ENCODE assay signal across 2 fruit fly cellular contexts in the genomic region with DNA sequence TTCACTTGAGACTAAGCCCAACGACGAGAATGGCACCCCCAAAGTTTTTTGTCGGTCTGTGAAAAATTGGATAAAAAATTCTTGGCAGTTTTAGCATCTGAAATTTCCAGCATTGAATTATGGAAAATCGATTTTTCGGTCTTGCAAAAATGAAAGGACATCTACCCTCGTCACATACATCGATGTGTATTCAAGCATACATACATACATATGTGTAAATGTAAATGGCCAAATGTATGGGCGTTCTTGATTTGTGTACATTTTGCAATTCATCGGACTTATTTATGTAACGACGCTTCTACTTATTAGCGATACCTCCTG.
TF ChIP-seq lines count a peak whose summit lies in the region.

No protein-coding gene starts in this region.

- TF ChIP-seq CTCF in whole organism, embryonic (GFP tag; optimal IDR thresholded peaks at IDR 0.05; lab: Kevin White, UChicago) = no peak

TF ChIP-seq in whole organism, embryonic, 481 proteins besides CTCF, POLR2A, EP300 and RAD21 (continues in another document):
- TF ChIP-seq CG14441 (GFP tag; IDR thresholded peaks at IDR 0.05; lab: Robert Waterston, UW) (no peak), kah (GFP tag; optimal IDR thresholded peaks at IDR 0.05; lab: Kevin White, UChicago) (no peak), CoRest (tag; optimal IDR thresholded peaks at IDR 0.05; lab: Kevin White, UChicago) (peak; percentile 43), eyg (GFP tag; optimal IDR thresholded peaks at IDR 0.05; lab: Kevin White, UChicago) (peak; percentile 47), CG11723 (GFP tag; optimal IDR thresholded peaks at IDR 0.05; lab: Kevin White, UChicago) (no peak), Bdp1 (GFP tag; optimal IDR thresholded peaks at IDR 0.05; lab: Kevin White, UChicago) (no peak), CG15073 (GFP tag; optimal IDR thresholded peaks at IDR 0.05; lab: Kevin White, UChicago) (peak; percentile 27), chinmo (GFP tag; IDR thresholded peaks at IDR 0.05; lab: Robert Waterston, UW; ENCODE audit: partially characterized antibody) (no peak), Adf1 (GFP tag; IDR thresholded peaks at IDR 0.05; lab: Robert Waterston, UW) (no peak), dan (GFP tag; IDR thresholded peaks at IDR 0.05; lab: Robert Waterston, UW) (no peak), CG6683 (GFP tag; optimal IDR thresholded peaks at IDR 0.05; lab: Kevin White, UChicago) (no peak), Sry-β (GFP tag; optimal IDR thresholded peaks at IDR 0.05; lab: Kevin White, UChicago) (no peak), CkIIα-i1 (GFP tag; IDR thresholded peaks at IDR 0.05; lab: Robert Waterston, UW) (no peak), vfl (GFP tag; optimal IDR thresholded peaks at IDR 0.05; lab: Kevin White, UChicago) (no peak), vvl (GFP tag; IDR thresholded peaks at IDR 0.05; lab: Robert Waterston, UW) (no peak), CG1603 (tag; optimal IDR thresholded peaks at IDR 0.05; lab: Kevin White, UChicago) (no peak), Bteb2 (GFP tag; optimal IDR thresholded peaks at IDR 0.05; lab: Kevin White, UChicago) (peak; percentile 43), CG7987 (GFP tag; optimal IDR thresholded peaks at IDR 0.05; lab: Kevin White, UChicago) (no peak), Fer3 (tag; optimal IDR thresholded peaks at IDR 0.05; lab: Kevin White, UChicago) (no peak), CG10321 (GFP tag; IDR thresholded peaks at IDR 0.05; lab: Robert Waterston, UW) (no peak), CG7372 (GFP tag; IDR thresholded peaks at IDR 0.05; lab: Robert Waterston, UW) (no peak), CG3838 (GFP tag; optimal IDR thresholded peaks at IDR 0.05; lab: Kevin White, UChicago) (no peak), abd-A (tag; optimal IDR thresholded peaks at IDR 0.05; lab: Kevin White, UChicago) (peak; percentile 53), CG12104 (GFP tag; optimal IDR thresholded peaks at IDR 0.05; lab: Kevin White, UChicago) (no peak), CG5953 (GFP tag; IDR thresholded peaks at IDR 0.05; lab: Robert Waterston, UW) (no peak), tin (GFP tag; optimal IDR thresholded peaks at IDR 0.05; lab: Kevin White, UChicago) (no peak), CG11456 (GFP tag; IDR thresholded peaks at IDR 0.05; lab: Robert Waterston, UW) (no peak), CG4424 (GFP tag; optimal IDR thresholded peaks at IDR 0.05; lab: Kevin White, UChicago) (no peak), Med (GFP tag; lab: Kevin White, UChicago) (peak; percentile 9), stc (GFP tag; IDR thresholded peaks at IDR 0.05; lab: Robert Waterston, UW) (0 out of 2 replicates have a peak, but pooled peaks have one; percentile 31), E2f2 (GFP tag; IDR thresholded peaks at IDR 0.05; lab: Robert Waterston, UW) (no peak), btn (GFP tag; optimal IDR thresholded peaks at IDR 0.05; lab: Kevin White, UChicago) (peak; percentile 37), Eip74EF (GFP tag; optimal IDR thresholded peaks at IDR 0.05; lab: Kevin White, UChicago) (peak in 1 of 2 experiments; percentile 13), da (GFP tag; optimal IDR thresholded peaks at IDR 0.05; lab: Kevin White, UChicago) (no peak), corto (GFP tag; optimal IDR thresholded peaks at IDR 0.05; lab: Kevin White, UChicago) (no peak), dmrt99B (tag; optimal IDR thresholded peaks at IDR 0.05; lab: Kevin White, UChicago) (no peak), CG2120 (GFP tag; optimal IDR thresholded peaks at IDR 0.05; lab: Kevin White, UChicago) (no peak), Neu2 (GFP tag; optimal IDR thresholded peaks at IDR 0.05; lab: Kevin White, UChicago; ENCODE audit: borderline replicate concordance) (no peak), onecut (GFP tag; IDR thresholded peaks at IDR 0.05; lab: Robert Waterston, UW) (peak; percentile 96), Ets65A (GFP tag; lab: Kevin White, UChicago) (no peak), tll (GFP tag; optimal IDR thresholded peaks at IDR 0.05; lab: Kevin White, UChicago) (no peak), sima (GFP tag; optimal IDR thresholded peaks at IDR 0.05; lab: Kevin White, UChicago) (no peak), crol (GFP tag; IDR thresholded peaks at IDR 0.05; lab: Robert Waterston, UW) (no peak), ab (GFP tag; optimal IDR thresholded peaks at IDR 0.05; lab: Kevin White, UChicago) (no peak), bbx (GFP tag; IDR thresholded peaks at IDR 0.05; lab: Robert Waterston, UW; ENCODE audit: partially characterized antibody) (0 out of 2 replicates have a peak, but pooled peaks have one; percentile 27), E2f1 (GFP tag; IDR thresholded peaks at IDR 0.05; lab: Robert Waterston, UW) (no peak)

TF ChIP-seq in whole organism, prepupa, 60 proteins besides CTCF, POLR2A, EP300 and RAD21:
- TF ChIP-seq ss (GFP tag; optimal IDR thresholded peaks at IDR 0.05; lab: Kevin White, UChicago) = peak in 1 of 2 experiments; percentile 4
- TF ChIP-seq Eip78C (GFP tag; lab: Kevin White, UChicago) = peak; percentile 37
- peak; percentile 61 for TF ChIP-seq Eip75B (GFP tag; optimal IDR thresholded peaks at IDR 0.05; lab: Kevin White, UChicago)
- TF ChIP-seq Eip93F (GFP tag; optimal IDR thresholded peaks at IDR 0.05; lab: Kevin White, UChicago) = no peak
- TF ChIP-seq Hr39 (GFP tag; optimal IDR thresholded peaks at IDR 0.05; lab: Kevin White, UChicago) = no peak
- peak; percentile 44 for TF ChIP-seq spab (GFP tag; optimal IDR thresholded peaks at IDR 0.05; lab: Kevin White, UChicago)
- TF ChIP-seq CG11762 (GFP tag; optimal IDR thresholded peaks at IDR 0.05; lab: Kevin White, UChicago; ENCODE audit: insufficient read depth) = peak; percentile 1
